Worm (Caenorhabditis elegans): ENCODE measurements around the gene R10E4.3.

DNA sequence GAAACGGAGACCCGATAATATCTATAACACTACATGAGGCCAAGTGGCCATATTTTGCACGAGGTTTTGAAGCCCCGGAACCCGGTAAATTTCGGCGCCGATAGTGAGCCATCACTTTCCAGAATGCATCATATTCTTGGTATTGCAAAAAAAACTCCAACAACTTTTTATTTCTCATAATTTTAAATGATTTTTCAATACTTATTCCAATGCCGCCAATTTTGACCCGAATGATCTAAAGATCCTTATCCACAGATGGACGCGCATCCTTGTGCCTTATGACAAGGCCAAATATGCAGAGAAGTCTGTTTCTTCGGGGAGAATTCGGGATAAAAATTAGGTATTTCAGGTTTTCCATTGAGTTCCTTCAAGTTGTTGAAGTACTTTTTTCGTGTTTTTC lies 46.1 kb downstream of the R10E4.3 start:
- TF ChIP-seq F13C5.2 (tag; optimal IDR thresholded peaks at IDR 0.05): no peak
- no peak for TF ChIP-seq ama-1 (optimal IDR thresholded peaks at IDR 0.05)
- TF ChIP-seq scrt-1 (GFP tag; IDR thresholded peaks at IDR 0.05): no peak
- TF ChIP-seq B0310.2 (tag; optimal IDR thresholded peaks at IDR 0.05): no peak
- no peak for TF ChIP-seq hmg-4 (GFP tag; optimal IDR thresholded peaks at IDR 0.05)
- TF ChIP-seq pes-1 (GFP tag; IDR thresholded peaks at IDR 0.05): no peak
- TF ChIP-seq hnd-1 (tag; optimal IDR thresholded peaks at IDR 0.05): no peak
- TF ChIP-seq sea-1 (GFP tag; conservative IDR thresholded peaks at IDR 0.05): no peak
- no peak; the same call in 1 of the 2 replicates for TF ChIP-seq tbx-37 (GFP tag; conservative IDR thresholded peaks at IDR 0.05)

Data from whole organism, early embryonic.